Fruit fly (Drosophila melanogaster): ENCODE results near the gene CG34163.

DNA sequence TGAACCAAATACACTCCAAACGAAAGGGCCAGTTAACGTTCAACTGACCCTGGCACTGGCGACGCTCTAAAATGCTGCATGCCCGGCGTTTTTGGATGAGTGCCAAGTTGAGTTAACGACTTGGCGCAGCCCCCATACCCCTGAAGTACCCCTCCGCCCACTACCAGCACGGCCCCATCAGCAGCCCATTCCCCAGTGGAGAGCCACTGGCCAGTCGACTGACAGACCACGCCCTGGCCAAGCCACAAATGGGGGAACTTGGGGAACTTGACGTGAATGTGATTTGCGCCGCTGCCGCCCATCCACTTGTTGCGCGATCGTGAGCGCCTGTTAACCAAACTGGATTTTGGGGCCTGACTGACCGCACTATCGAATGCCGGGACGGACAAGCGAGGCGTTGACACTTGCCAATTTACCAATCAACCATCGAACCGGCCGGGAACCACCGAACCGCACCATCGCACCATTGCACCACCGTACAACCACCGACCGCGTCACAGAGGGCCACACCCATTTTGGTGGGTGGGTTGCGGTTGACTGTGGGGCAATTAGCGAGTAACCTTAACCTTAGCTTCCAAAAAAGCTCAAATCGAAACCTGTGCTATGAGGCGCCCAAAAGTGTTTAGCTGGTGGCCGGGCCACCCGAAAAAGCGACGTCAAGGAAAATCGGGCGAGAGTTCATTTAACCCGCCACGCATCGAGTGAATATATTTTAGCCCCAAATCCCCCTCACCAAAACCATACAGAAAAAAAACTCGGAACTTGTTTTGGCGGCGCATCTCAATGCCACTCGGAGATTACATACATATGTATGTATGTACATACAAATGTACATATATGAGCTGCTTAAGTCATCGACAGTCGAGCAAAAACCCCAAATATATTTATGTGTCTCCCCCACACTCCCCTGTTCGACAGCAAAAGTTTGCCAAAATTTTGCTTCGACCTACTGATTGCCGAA, 17.6 kb downstream of the CG34163 start:
- TF ChIP-seq CG9139 (GFP tag; optimal IDR thresholded peaks at IDR 0.05) = no peak
- no peak for TF ChIP-seq fd59A (GFP tag; optimal IDR thresholded peaks at IDR 0.05)
- peak; percentile 75 for TF ChIP-seq CG1621 (tag; optimal IDR thresholded peaks at IDR 0.05)
- no peak for TF ChIP-seq ss (GFP tag; optimal IDR thresholded peaks at IDR 0.05)
- peak; percentile 81 for TF ChIP-seq Blimp-1 (GFP tag; optimal IDR thresholded peaks at IDR 0.05)
- peak; percentile 56 for TF ChIP-seq Eip78C (GFP tag)
- no peak for TF ChIP-seq cyc (GFP tag; optimal IDR thresholded peaks at IDR 0.05)
- TF ChIP-seq CG8632 (GFP tag; optimal IDR thresholded peaks at IDR 0.05) = no peak
- no peak for TF ChIP-seq Lpt (GFP tag; optimal IDR thresholded peaks at IDR 0.05)
- TF ChIP-seq CG6808 (GFP tag; optimal IDR thresholded peaks at IDR 0.05) = no peak
- no peak for TF ChIP-seq Smox (GFP tag; optimal IDR thresholded peaks at IDR 0.05)

All from whole organism, prepupa.